Fruit fly (Drosophila melanogaster) whole organism, embryonic: ENCODE data around the gene CG43322.
A peak's percentile ranks its signal among the peaks of the same experiment; 100 is the strongest.

ENCODE experiments used
- Abd-B ChIP-seq: fragments of 200-800 bp; sonication (Bioruptor generic); optimal IDR thresholded peaks from 2 replicates; lab custom pipeline; 2018; ENCODE audit warnings: missing biosample characterization, mild to moderate bottlenecking, missing genetic modification characterization, moderate library complexity
- CG12236 ChIP-seq: fragments of 200-800 bp; sonication (Bioruptor generic); optimal IDR thresholded peaks from 2 replicates; lab custom pipeline; 2016; ENCODE audit warnings: missing biosample characterization, missing genetic modification characterization
- CG1233 ChIP-seq: fragments of 200-800 bp; sonication (Bioruptor generic); optimal IDR thresholded peaks from 4 replicates; lab custom pipeline; 2018; ENCODE audit warnings: missing biosample characterization, mild to moderate bottlenecking, missing genetic modification characterization
- CG15269 ChIP-seq: fragments of 200-800 bp; sonication (Bioruptor generic); optimal IDR thresholded peaks from 2 replicates; lab custom pipeline; 2018; ENCODE audit warnings: missing biosample characterization, mild to moderate bottlenecking, missing genetic modification characterization, moderate library complexity
- CG31388 ChIP-seq: fragments of 200-800 bp; sonication (Bioruptor generic); optimal IDR thresholded peaks from 2 replicates; lab custom pipeline; 2016; ENCODE audit warnings: missing biosample characterization, missing genetic modification characterization
- Doc3 ChIP-seq: fragments of 200-800 bp; sonication (Bioruptor generic); IDR thresholded peaks from 3 replicates; pipeline ENCODE4 v1.3.6; 2022; ENCODE audit warnings: missing biosample characterization, missing genetic modification characterization; ENCODE audit not compliant: partially characterized antibody
- Hsf ChIP-seq: fragments of 200-800 bp; sonication (Bioruptor generic); optimal IDR thresholded peaks from 3 replicates; lab custom pipeline; 2016; ENCODE audit warnings: missing biosample characterization, missing genetic modification characterization
- disco-r ChIP-seq: fragments of 200-800 bp; sonication (Bioruptor generic); optimal IDR thresholded peaks from 2 replicates; lab custom pipeline; 2016; ENCODE audit warnings: missing biosample characterization, missing genetic modification characterization
- jigr1 ChIP-seq: fragments of 200-800 bp; sonication (Bioruptor generic); IDR thresholded peaks from 3 replicates; pipeline ENCODE4 v1.3.6; 2022; ENCODE audit warnings: missing biosample characterization, missing genetic modification characterization
- kni ChIP-seq: fragments of 200-800 bp; sonication (Bioruptor generic); optimal IDR thresholded peaks from 3 replicates; lab custom pipeline; 2017; ENCODE audit warnings: mild to moderate bottlenecking, missing biosample characterization, missing genetic modification reagents, missing genetic modification characterization

DNA sequence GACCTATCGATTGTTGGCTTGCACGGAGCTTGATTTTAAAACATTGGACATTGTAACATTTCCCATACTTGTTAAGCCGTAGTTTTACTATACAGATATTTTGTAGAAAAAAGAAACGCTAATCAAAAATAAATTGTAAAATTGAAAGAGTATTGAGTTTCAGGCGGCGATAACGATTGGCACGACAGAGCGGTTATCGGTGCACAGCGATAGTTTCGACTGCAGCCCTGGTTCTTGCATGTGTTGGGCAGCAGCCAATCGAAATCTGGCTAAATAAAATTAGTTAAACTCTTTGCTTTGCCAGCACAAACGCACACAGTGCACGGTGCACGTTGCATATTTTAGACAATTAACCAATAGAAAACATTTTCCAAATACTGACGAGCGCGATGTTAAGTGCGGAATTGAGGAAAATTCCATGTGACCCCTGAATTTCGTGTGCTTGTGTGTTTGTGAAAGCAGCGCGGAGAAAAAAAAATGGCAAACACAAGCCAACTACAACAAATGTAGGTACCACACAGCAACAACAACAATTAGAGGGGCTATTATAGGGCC, 24.7 kb downstream of the CG43322 start, which contains the start of gene milt:
- no peak for TF ChIP-seq CG12236 (GFP tag; lab: Kevin White, UChicago)
- no peak for TF ChIP-seq CG15269
- TF ChIP-seq Hsf (GFP tag; lab: Kevin White, UChicago): peak; percentile 22
- TF ChIP-seq CG31388 (GFP tag; lab: Kevin White, UChicago): no peak
- TF ChIP-seq CG1233 (GFP tag; lab: Kevin White, UChicago): no peak
- peak; percentile 68; the same call in 2 of the 3 replicates for TF ChIP-seq Doc3 (GFP tag; lab: Robert Waterston, UW)
- TF ChIP-seq jigr1 (GFP tag; lab: Robert Waterston, UW): no peak
- no peak for TF ChIP-seq Abd-B (GFP tag; lab: Kevin White, UChicago)
- peak; percentile 24 for TF ChIP-seq kni (GFP tag; lab: Kevin White, UChicago)
- no peak for TF ChIP-seq disco-r (GFP tag; lab: Kevin White, UChicago)
